Worm (Caenorhabditis elegans): Measurements from ENCODE around the gene C15B12.3.
A peak's percentile ranks its signal among the peaks of the same experiment; 100 is the strongest.

The C15B12.3 gene

ce11 chrX:6460123-6460522 is 7.2 kb downstream of the C15B12.3 start:
- no peak for TF ChIP-seq ztf-11 (tag; optimal IDR thresholded peaks at IDR 0.05)
- TF ChIP-seq ZK546.5 (tag; optimal IDR thresholded peaks at IDR 0.05): no peak
- peak; percentile 53 for TF ChIP-seq elt-2 (tag; optimal IDR thresholded peaks at IDR 0.05)
- TF ChIP-seq pqm-1 (tag; optimal IDR thresholded peaks at IDR 0.05): peak; percentile 70

ce11 chrX:6458467-6458866 is 8.9 kb downstream of the C15B12.3 start:
- TF ChIP-seq mdl-1 (tag; optimal IDR thresholded peaks at IDR 0.05) (no peak), hmg-11 (tag; optimal IDR thresholded peaks at IDR 0.05) (no peak), tbx-2 (tag; optimal IDR thresholded peaks at IDR 0.05) (no peak), eor-1 (tag; optimal IDR thresholded peaks at IDR 0.05) (no peak), nhr-25 (tag; optimal IDR thresholded peaks at IDR 0.05) (no peak), unc-62 (GFP tag; optimal IDR thresholded peaks at IDR 0.05) (no peak), ztf-11 (tag; optimal IDR thresholded peaks at IDR 0.05) (no peak), snpc-4 (tag; optimal IDR thresholded peaks at IDR 0.05) (no peak), mml-1 (tag; optimal IDR thresholded peaks at IDR 0.05) (no peak), nhr-12 (tag; optimal IDR thresholded peaks at IDR 0.05) (no peak), ceh-28 (tag; optimal IDR thresholded peaks at IDR 0.05) (no peak)

- no peak for TF ChIP-seq jun-1 (tag; optimal IDR thresholded peaks at IDR 0.05)
- no peak for TF ChIP-seq daf-12 (tag; optimal IDR thresholded peaks at IDR 0.05)
- TF ChIP-seq skn-1 (tag; optimal IDR thresholded peaks at IDR 0.05): no peak
- no peak for TF ChIP-seq mdl-1 (tag; optimal IDR thresholded peaks at IDR 0.05)
- TF ChIP-seq elt-2 (tag; optimal IDR thresholded peaks at IDR 0.05): peak; percentile 73
- no peak for TF ChIP-seq nhr-23 (tag; optimal IDR thresholded peaks at IDR 0.05)
- peak; percentile 15 for TF ChIP-seq pha-4 (tag; optimal IDR thresholded peaks at IDR 0.05)
- no peak for TF ChIP-seq aly-2 (tag; optimal IDR thresholded peaks at IDR 0.05)
- TF ChIP-seq nhr-25 (tag; optimal IDR thresholded peaks at IDR 0.05): no peak
- TF ChIP-seq nhr-12 (tag; optimal IDR thresholded peaks at IDR 0.05): no peak
- TF ChIP-seq fos-1 (tag; optimal IDR thresholded peaks at IDR 0.05): no peak
- no peak for TF ChIP-seq egl-27 (tag; optimal IDR thresholded peaks at IDR 0.05)
Observed at ce11 chrX:6458001-6458400, 9.4 kb downstream of the C15B12.3 start.

- TF ChIP-seq skn-1 (tag; optimal IDR thresholded peaks at IDR 0.05): peak; percentile 32
- no peak for TF ChIP-seq hmg-11 (tag; optimal IDR thresholded peaks at IDR 0.05)
- TF ChIP-seq ztf-4 (tag; optimal IDR thresholded peaks at IDR 0.05): no peak
- peak; percentile 98 for TF ChIP-seq elt-2 (tag; optimal IDR thresholded peaks at IDR 0.05)
- TF ChIP-seq pqm-1 (tag; optimal IDR thresholded peaks at IDR 0.05): peak; percentile 94
- peak; percentile 16 for TF ChIP-seq pha-4 (tag; optimal IDR thresholded peaks at IDR 0.05)
Observed at ce11 chrX:6456567-6456966, 10.8 kb downstream of the C15B12.3 start, which contains the start of gene pept-1. TSS of gene pept-1 (plus strand) at chrX:6456872.

- no peak for TF ChIP-seq pha-4 (tag; optimal IDR thresholded peaks at IDR 0.05)
- no peak for TF ChIP-seq jun-1 (tag; optimal IDR thresholded peaks at IDR 0.05)
- no peak for TF ChIP-seq nhr-12 (tag; optimal IDR thresholded peaks at IDR 0.05)
- TF ChIP-seq nhr-43 (tag; optimal IDR thresholded peaks at IDR 0.05; ENCODE audit: poor library complexity, severe bottlenecking): no peak
- no peak for TF ChIP-seq snpc-4 (tag; optimal IDR thresholded peaks at IDR 0.05)
- no peak for TF ChIP-seq R02D3.7 (tag; optimal IDR thresholded peaks at IDR 0.05)
- TF ChIP-seq ceh-9 (tag; optimal IDR thresholded peaks at IDR 0.05): no peak
- no peak for TF ChIP-seq fkh-2 (tag; optimal IDR thresholded peaks at IDR 0.05)
- TF ChIP-seq eor-1 (tag; optimal IDR thresholded peaks at IDR 0.05): no peak
- no peak for TF ChIP-seq ceh-16 (tag; optimal IDR thresholded peaks at IDR 0.05)
- no peak for TF ChIP-seq elt-2 (tag; optimal IDR thresholded peaks at IDR 0.05)
- TF ChIP-seq lin-39 (tag; optimal IDR thresholded peaks at IDR 0.05): no peak
Observed at ce11 chrX:6455157-6455556, 12.2 kb downstream of the C15B12.3 start, which contains the start of gene nas-33. TSS of gene nas-33 (minus strand) at chrX:6455257.

- TF ChIP-seq mdl-1 (tag; optimal IDR thresholded peaks at IDR 0.05): no peak
- TF ChIP-seq sea-2 (GFP tag; optimal IDR thresholded peaks at IDR 0.05): no peak
- TF ChIP-seq ztf-11 (tag; optimal IDR thresholded peaks at IDR 0.05): no peak
- no peak for TF ChIP-seq nhr-76 (tag; optimal IDR thresholded peaks at IDR 0.05)
- no peak for TF ChIP-seq nhr-25 (tag; optimal IDR thresholded peaks at IDR 0.05)
- TF ChIP-seq ZK546.5 (tag; optimal IDR thresholded peaks at IDR 0.05): no peak
Observed at ce11 chrX:6450839-6451491, 16.4 kb downstream of the C15B12.3 start, which contains the start of the genes grl-6 and K10C2.6. TSS of gene grl-6 (minus strand) at chrX:6450939. TSS of gene K10C2.6 (plus strand) at chrX:6451441.

Data from whole organism, L3 larva.